Fruit fly (Drosophila melanogaster) whole organism, embryonic: ENCODE measurements around the gene CG46387.
A peak's percentile ranks its signal among the peaks of the same experiment; 100 is the strongest.

ENCODE experiments used
- CG10565 ChIP-seq: fragments of 200-800 bp; sonication (Bioruptor generic); optimal IDR thresholded peaks from 3 replicates; lab custom pipeline; 2016; ENCODE audit warnings: missing biosample characterization, mild to moderate bottlenecking, missing genetic modification characterization
- CG17829 ChIP-seq: fragments of 200-800 bp; optimal IDR thresholded peaks from 2 replicates; lab custom pipeline; 2019; ENCODE audit warnings: missing biosample characterization, mild to moderate bottlenecking, missing genetic modification characterization, moderate library complexity
- CG2116 ChIP-seq: fragments of 200-800 bp; sonication (Bioruptor generic); optimal IDR thresholded peaks from 3 replicates; lab custom pipeline; 2018; ENCODE audit warnings: missing biosample characterization, mild to moderate bottlenecking, missing genetic modification characterization
- CG2889 ChIP-seq: fragments of 200-800 bp; sonication (Bioruptor generic); IDR thresholded peaks from 3 replicates; pipeline ENCODE4 v1.3.6; 2022; ENCODE audit warnings: missing biosample characterization, missing genetic modification characterization
- CG31365 ChIP-seq: fragments of 200-800 bp; sonication (Bioruptor generic); optimal IDR thresholded peaks from 2 replicates; lab custom pipeline; 2018; ENCODE audit warnings: missing biosample characterization, mild to moderate bottlenecking, missing genetic modification characterization
- CG33557 ChIP-seq: fragments of 200-800 bp; sonication (Bioruptor generic); optimal IDR thresholded peaks from 2 replicates; lab custom pipeline; 2019; ENCODE audit warnings: missing biosample characterization, mild to moderate bottlenecking, missing genetic modification characterization, moderate library complexity
- CG42726 ChIP-seq: fragments of 200-800 bp; sonication (Bioruptor generic); IDR thresholded peaks from 2 replicates; pipeline ENCODE4 v1.3.6; 2022; ENCODE audit warnings: missing biosample characterization, missing genetic modification characterization; ENCODE audit not compliant: partially characterized antibody
- CG4282 ChIP-seq: fragments of 200-800 bp; sonication (Bioruptor generic); optimal IDR thresholded peaks from 2 replicates; lab custom pipeline; 2016; ENCODE audit warnings: missing biosample characterization, missing genetic modification characterization
- CG43689 ChIP-seq: fragments of 200-800 bp; sonication (Bioruptor generic); IDR thresholded peaks from 2 replicates; pipeline ENCODE4 v1.3.6; 2022; ENCODE audit warnings: missing biosample characterization, missing genetic modification characterization
- CG5953 ChIP-seq: fragments of 200-800 bp; sonication (Bioruptor generic); IDR thresholded peaks from 2 replicates; pipeline ENCODE4 v1.3.6; 2022; ENCODE audit warnings: missing biosample characterization, missing genetic modification characterization
- CG7372 ChIP-seq: fragments of 200-800 bp; sonication (Bioruptor generic); IDR thresholded peaks from 2 replicates; pipeline ENCODE4 v1.3.6; 2022; ENCODE audit warnings: missing biosample characterization, missing genetic modification characterization
- CG9609 ChIP-seq: fragments of 200-800 bp; sonication (Bioruptor generic); optimal IDR thresholded peaks from 3 replicates; lab custom pipeline; 2016; ENCODE audit warnings: missing biosample characterization, missing genetic modification characterization
- CG9797 ChIP-seq: fragments of 200-800 bp; sonication (Bioruptor generic); optimal IDR thresholded peaks from 3 replicates; lab custom pipeline; 2018; ENCODE audit warnings: missing biosample characterization, mild to moderate bottlenecking, missing genetic modification characterization
- D19A ChIP-seq: fragments of 200-800 bp; optimal IDR thresholded peaks from 3 replicates; lab custom pipeline; 2019; ENCODE audit warnings: missing biosample characterization, mild to moderate bottlenecking, missing genetic modification characterization, moderate library complexity
- Dfd ChIP-seq, 2 experiments: fragments of >200 bp; optimal IDR thresholded peaks; 2 replicates each; lab custom pipeline; 2017; ENCODE audit warnings: missing biosample characterization in 2 of 2, missing genetic modification characterization in 2 of 2
- Dip3 ChIP-seq: fragments of 200-800 bp; sonication (Bioruptor generic); optimal IDR thresholded peaks from 3 replicates; lab custom pipeline; 2016; ENCODE audit warnings: missing biosample characterization, missing genetic modification characterization
- H2.0 ChIP-seq: fragments of 200-800 bp; sonication (Bioruptor generic); IDR thresholded peaks from 2 replicates; pipeline ENCODE4 v1.3.6; 2022; ENCODE audit warnings: missing biosample characterization, missing genetic modification characterization
- Mes4 ChIP-seq: fragments of 200-800 bp; sonication (Bioruptor generic); optimal IDR thresholded peaks from 2 replicates; lab custom pipeline; 2016; ENCODE audit warnings: missing biosample characterization, missing genetic modification characterization
- Rfx ChIP-seq: fragments of 200-800 bp; sonication (Bioruptor generic); IDR thresholded peaks from 2 replicates; pipeline ENCODE4 v1.3.6; 2022; ENCODE audit warnings: missing biosample characterization, missing genetic modification characterization
- Sry-δ ChIP-seq: fragments of 200-800 bp; sonication (Bioruptor generic); optimal IDR thresholded peaks from 2 replicates; lab custom pipeline; 2016; ENCODE audit warnings: missing biosample characterization, missing genetic modification characterization
- Xbp1 ChIP-seq: fragments of 200-800 bp; sonication (Bioruptor generic); optimal IDR thresholded peaks from 3 replicates; lab custom pipeline; 2016; ENCODE audit warnings: missing biosample characterization, mild to moderate bottlenecking, missing genetic modification characterization
- abd-A ChIP-seq: fragments of 200-800 bp; sonication (Bioruptor generic); optimal IDR thresholded peaks from 3 replicates; lab custom pipeline; 2019; ENCODE audit warnings: missing biosample characterization, mild to moderate bottlenecking, missing genetic modification characterization, moderate library complexity
- al ChIP-seq: fragments of 200-800 bp; sonication (Bioruptor generic); IDR thresholded peaks from 2 replicates; pipeline ENCODE4 v1.3.6; 2022; ENCODE audit warnings: missing biosample characterization, missing genetic modification characterization
- amos ChIP-seq: fragments of 200-800 bp; sonication (Bioruptor generic); IDR thresholded peaks from 2 replicates; pipeline ENCODE4 v1.3.6; 2022; ENCODE audit warnings: missing biosample characterization, missing genetic modification characterization; ENCODE audit not compliant: partially characterized antibody
- btn ChIP-seq: fragments of 200-800 bp; sonication (Bioruptor generic); optimal IDR thresholded peaks from 2 replicates; lab custom pipeline; 2016; ENCODE audit warnings: missing biosample characterization, missing genetic modification characterization
- crp ChIP-seq, 2 experiments: fragments of 200-800 bp; sonication (Bioruptor generic); optimal IDR thresholded peaks; 2 replicates in 1 of 2; 3 replicates in 1 of 2; lab custom pipeline; 2017; ENCODE audit warnings: missing biosample characterization in 2 of 2, missing genetic modification characterization in 2 of 2, mild to moderate bottlenecking in 1 of 2, moderate library complexity in 1 of 2
- ems ChIP-seq: fragments of 200-800 bp; sonication (Bioruptor generic); optimal IDR thresholded peaks from 3 replicates; lab custom pipeline; 2016; ENCODE audit warnings: missing biosample characterization, missing genetic modification characterization
- en ChIP-seq: fragments of 200-800 bp; sonication (Bioruptor generic); optimal IDR thresholded peaks from 2 replicates; lab custom pipeline; 2016; ENCODE audit warnings: missing biosample characterization, missing genetic modification characterization
- gem ChIP-seq: fragments of 200-800 bp; sonication (Bioruptor generic); optimal IDR thresholded peaks from 2 replicates; lab custom pipeline; 2019; ENCODE audit warnings: missing biosample characterization, mild to moderate bottlenecking, missing genetic modification characterization, moderate library complexity
- kah ChIP-seq: fragments of 200-800 bp; sonication (Bioruptor generic); optimal IDR thresholded peaks from 2 replicates; lab custom pipeline; 2018; ENCODE audit warnings: missing biosample characterization, mild to moderate bottlenecking, missing genetic modification characterization
- ken ChIP-seq: fragments of 200-800 bp; sonication (Bioruptor generic); IDR thresholded peaks from 3 replicates; pipeline ENCODE4 v1.3.6; 2022; ENCODE audit warnings: missing biosample characterization, missing genetic modification characterization
- nerfin-2 ChIP-seq: fragments of 200-800 bp; sonication (Bioruptor generic); IDR thresholded peaks from 2 replicates; pipeline ENCODE4 v1.3.6; 2022; ENCODE audit warnings: missing biosample characterization, missing genetic modification characterization; ENCODE audit not compliant: partially characterized antibody
- odd ChIP-seq: fragments of 200-800 bp; sonication (Bioruptor generic); optimal IDR thresholded peaks from 2 replicates; lab custom pipeline; 2017; ENCODE audit warnings: missing biosample characterization, mild to moderate bottlenecking, missing genetic modification characterization
- pb ChIP-seq: fragments of 200-800 bp; sonication (Bioruptor generic); optimal IDR thresholded peaks from 3 replicates; lab custom pipeline; 2016; ENCODE audit warnings: missing biosample characterization, missing genetic modification characterization
- pfk ChIP-seq: fragments of 200-800 bp; sonication (Bioruptor generic); optimal IDR thresholded peaks from 2 replicates; lab custom pipeline; 2018; ENCODE audit warnings: missing biosample characterization, mild to moderate bottlenecking, missing genetic modification characterization, moderate library complexity
- salm ChIP-seq: fragments of 200-800 bp; sonication (Bioruptor generic); optimal IDR thresholded peaks from 2 replicates; lab custom pipeline; 2018; ENCODE audit warnings: missing biosample characterization, mild to moderate bottlenecking, missing genetic modification characterization
- seq ChIP-seq: fragments of 200-800 bp; sonication (Bioruptor generic); IDR thresholded peaks from 2 replicates; pipeline ENCODE4 v1.3.6; 2022; ENCODE audit warnings: missing biosample characterization, missing genetic modification characterization
- shn ChIP-seq: fragments of 200-800 bp; sonication (Bioruptor generic); optimal IDR thresholded peaks from 3 replicates; lab custom pipeline; 2016; ENCODE audit warnings: missing biosample characterization, missing genetic modification characterization
- slbo ChIP-seq: fragments of 200-800 bp; sonication (Bioruptor generic); IDR thresholded peaks from 2 replicates; pipeline ENCODE4 v1.3.6; 2022; ENCODE audit warnings: missing biosample characterization, missing genetic modification characterization
- stwl ChIP-seq: fragments of 200-800 bp; sonication (Bioruptor generic); optimal IDR thresholded peaks from 3 replicates; lab custom pipeline; 2018; ENCODE audit warnings: missing biosample characterization, mild to moderate bottlenecking, missing genetic modification characterization, moderate library complexity
- tgo ChIP-seq: fragments of 200-800 bp; sonication (Bioruptor generic); IDR thresholded peaks from 3 replicates; pipeline ENCODE4 v1.3.6; 2022; ENCODE audit warnings: missing biosample characterization, missing genetic modification characterization
- ttk ChIP-seq: fragments of 200-800 bp; sonication (Bioruptor generic); IDR thresholded peaks from 2 replicates; pipeline ENCODE4 v2.1.2; 2022; ENCODE audit warnings: missing biosample characterization, missing genetic modification characterization
- unpg ChIP-seq: fragments of 200-800 bp; sonication (Bioruptor generic); optimal IDR thresholded peaks from 3 replicates; lab custom pipeline; 2018; ENCODE audit warnings: missing biosample characterization, mild to moderate bottlenecking, missing genetic modification characterization, moderate library complexity
- zen2 ChIP-seq: fragments of 200-800 bp; sonication (Bioruptor generic); IDR thresholded peaks from 3 replicates; pipeline ENCODE4 v1.3.6; 2022; ENCODE audit warnings: missing biosample characterization, missing genetic modification characterization; ENCODE audit not compliant: partially characterized antibody

CG46387 gene

DNA sequence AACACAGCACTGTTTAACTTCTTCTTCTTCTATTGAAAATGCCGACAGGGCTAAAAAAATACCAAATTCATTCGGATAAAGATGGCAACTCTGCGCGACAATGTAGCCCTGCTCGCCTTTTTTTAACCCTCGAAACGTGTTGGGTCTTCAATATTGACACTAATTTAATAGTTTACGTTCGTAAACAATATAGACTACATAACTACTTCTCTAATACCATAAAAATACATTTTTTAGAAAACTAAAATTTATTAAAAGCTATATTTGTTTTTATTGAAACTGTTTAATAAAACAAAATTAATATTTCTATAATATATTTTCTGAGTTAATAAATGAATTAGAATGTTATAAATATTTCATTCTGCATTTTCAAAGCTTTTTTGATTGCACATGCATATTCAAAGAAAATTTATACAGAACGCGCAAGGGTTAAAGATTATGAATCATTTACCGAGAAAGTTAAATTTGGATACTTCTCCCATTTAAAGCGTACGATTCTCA is 9.7 kb upstream of the CG46387 start, which contains the start of the genes Taf2 and CalpB (continued):
- TF ChIP-seq CG17829 (tag; lab: Kevin White, UChicago): peak; percentile 94
- no peak for TF ChIP-seq Dfd (GFP tag; optimal IDR thresholded peaks at IDR 0.05; lab: Kevin White, UChicago)
- peak in 1 of 2 experiments; percentile 36 for TF ChIP-seq crp (GFP tag; optimal IDR thresholded peaks at IDR 0.05; lab: Kevin White, UChicago)
- TF ChIP-seq stwl (tag; lab: Kevin White, UChicago): peak; percentile 77
- TF ChIP-seq al: peak; percentile 69
- no peak for TF ChIP-seq pb
- peak; percentile 81 for TF ChIP-seq CG33557
- peak; percentile 90 for TF ChIP-seq slbo
- no peak for TF ChIP-seq abd-A (tag; lab: Kevin White, UChicago)
- peak; percentile 77; the same call in 1 of the 2 replicates for TF ChIP-seq ttk (GFP tag; lab: Robert Waterston, UW)
- no peak for TF ChIP-seq zen2 (GFP tag; lab: Robert Waterston, UW)
- TF ChIP-seq H2.0 (GFP tag; lab: Robert Waterston, UW): 0 out of 2 replicates have a peak, but pooled peaks have one; percentile 43
- peak; percentile 85 for TF ChIP-seq Rfx (GFP tag; lab: Robert Waterston, UW)
- TF ChIP-seq CG42726 (GFP tag; lab: Robert Waterston, UW): no peak
- no peak for TF ChIP-seq btn
- peak; percentile 7 for TF ChIP-seq CG4282
- TF ChIP-seq en (GFP tag; lab: Kevin White, UChicago): no peak
- TF ChIP-seq CG7372: peak; percentile 77
- TF ChIP-seq ems (GFP tag; lab: Kevin White, UChicago): peak; percentile 39
- no peak for TF ChIP-seq nerfin-2
- TF ChIP-seq CG9797 (GFP tag; lab: Kevin White, UChicago): peak; percentile 37
- no peak; the same call in 1 of the 2 replicates for TF ChIP-seq CG43689 (GFP tag; lab: Robert Waterston, UW)
- TF ChIP-seq kah: peak; percentile 74
- peak; percentile 93 for TF ChIP-seq D19A (tag; lab: Kevin White, UChicago)
- TF ChIP-seq CG9609 (GFP tag; lab: Kevin White, UChicago): peak; percentile 29
- no peak for TF ChIP-seq Mes4
- peak; percentile 96 for TF ChIP-seq gem
- peak; percentile 39 for TF ChIP-seq Dip3 (GFP tag; lab: Kevin White, UChicago)
- peak; percentile 56; the same call in 1 of the 2 replicates for TF ChIP-seq seq (GFP tag; lab: Robert Waterston, UW)
- TF ChIP-seq tgo (GFP tag; lab: Robert Waterston, UW): peak; percentile 89
- peak; percentile 86 for TF ChIP-seq unpg (GFP tag; lab: Kevin White, UChicago)
- TF ChIP-seq ken (GFP tag; lab: Robert Waterston, UW): 0 out of 3 replicates have a peak, but pooled peaks have one; percentile 38
- peak; percentile 68 for TF ChIP-seq CG2116 (GFP tag; lab: Kevin White, UChicago)
- TF ChIP-seq Xbp1: peak; percentile 84
- TF ChIP-seq CG10565 (GFP tag; lab: Kevin White, UChicago): no peak
- TF ChIP-seq CG5953: no peak
- no peak for TF ChIP-seq odd (GFP tag; lab: Kevin White, UChicago)
- no peak for TF ChIP-seq pfk (GFP tag; lab: Kevin White, UChicago)
- peak; percentile 81 for TF ChIP-seq salm (tag; lab: Kevin White, UChicago)
- peak; percentile 54 for TF ChIP-seq shn (GFP tag; lab: Kevin White, UChicago)
- peak; percentile 46 for TF ChIP-seq Sry-δ (GFP tag; lab: Kevin White, UChicago)
- TF ChIP-seq CG2889 (GFP tag; lab: Robert Waterston, UW): no peak
- TF ChIP-seq CG31365: no peak
- peak; percentile 11; the same call in 1 of the 2 replicates for TF ChIP-seq amos (GFP tag; lab: Robert Waterston, UW)
- TF ChIP-seq, all 482 proteins: peak for 312
